Fruit fly (Drosophila melanogaster) whole organism, embryonic: ENCODE results near the gene Paics.

ENCODE experiments used
- Abd-B ChIP-seq: fragments of 200-800 bp; sonication (Bioruptor generic); optimal IDR thresholded peaks from 2 replicates; lab custom pipeline; 2018; ENCODE audit warnings: missing biosample characterization, mild to moderate bottlenecking, missing genetic modification characterization, moderate library complexity
- Bgb ChIP-seq: fragments of 200-800 bp; sonication (Bioruptor generic); IDR thresholded peaks from 2 replicates; pipeline ENCODE4 v1.3.6; 2022; ENCODE audit warnings: missing biosample characterization, missing genetic modification characterization; ENCODE audit not compliant: partially characterized antibody
- CG12659 ChIP-seq: fragments of 200-800 bp; sonication (Bioruptor generic); optimal IDR thresholded peaks from 3 replicates; lab custom pipeline; 2017; ENCODE audit warnings: mild to moderate bottlenecking, missing biosample characterization, missing genetic modification reagents, missing genetic modification characterization
- CG14710 ChIP-seq: fragments of 200-800 bp; sonication (Bioruptor generic); optimal IDR thresholded peaks from 3 replicates; lab custom pipeline; 2019; ENCODE audit warnings: missing biosample characterization, mild to moderate bottlenecking, missing genetic modification characterization, moderate library complexity
- CG14860 ChIP-seq: fragments of 200-800 bp; sonication (Bioruptor generic); IDR thresholded peaks from 3 replicates; pipeline ENCODE4 v1.3.6; 2022; ENCODE audit warnings: missing biosample characterization, missing genetic modification characterization; ENCODE audit not compliant: partially characterized antibody
- CG15479 ChIP-seq: fragments of 200-800 bp; sonication (Bioruptor generic); optimal IDR thresholded peaks from 3 replicates; lab custom pipeline; 2019; ENCODE audit warnings: missing biosample characterization, mild to moderate bottlenecking, missing genetic modification characterization, moderate library complexity
- CG15514 ChIP-seq: fragments of 200-800 bp; sonication (Bioruptor generic); optimal IDR thresholded peaks from 3 replicates; lab custom pipeline; 2017; ENCODE audit warnings: missing biosample characterization, missing genetic modification characterization, mild to moderate bottlenecking, moderate library complexity, missing genetic modification reagents
- CG16813 ChIP-seq: fragments of 200-800 bp; sonication (Bioruptor generic); IDR thresholded peaks from 3 replicates; pipeline ENCODE4 v1.3.6; 2022; ENCODE audit warnings: missing biosample characterization, missing genetic modification characterization; ENCODE audit not compliant: partially characterized antibody
- CG17912 ChIP-seq: fragments of 200-800 bp; sonication (Bioruptor generic); optimal IDR thresholded peaks from 2 replicates; lab custom pipeline; 2018; ENCODE audit warnings: missing biosample characterization, mild to moderate bottlenecking, missing genetic modification characterization
- CG2116 ChIP-seq: fragments of 200-800 bp; sonication (Bioruptor generic); optimal IDR thresholded peaks from 3 replicates; lab custom pipeline; 2018; ENCODE audit warnings: missing biosample characterization, mild to moderate bottlenecking, missing genetic modification characterization
- CG30431 ChIP-seq: fragments of 200-800 bp; sonication (Bioruptor generic); optimal IDR thresholded peaks from 2 replicates; lab custom pipeline; 2017; ENCODE audit warnings: missing biosample characterization, missing genetic modification characterization
- CG31441 ChIP-seq: fragments of 200-800 bp; sonication (Bioruptor generic); IDR thresholded peaks from 2 replicates; pipeline ENCODE4 v1.3.6; 2022; ENCODE audit warnings: missing biosample characterization, missing genetic modification characterization
- CG3847 ChIP-seq: fragments of 200-800 bp; sonication (Bioruptor generic); IDR thresholded peaks from 2 replicates; pipeline ENCODE4 v1.3.6; 2022; ENCODE audit warnings: missing biosample characterization, missing genetic modification characterization
- CG3995 ChIP-seq: fragments of 200-800 bp; sonication (Bioruptor generic); optimal IDR thresholded peaks from 3 replicates; lab custom pipeline; 2016; ENCODE audit warnings: missing biosample characterization, missing genetic modification characterization
- CG42726 ChIP-seq: fragments of 200-800 bp; sonication (Bioruptor generic); IDR thresholded peaks from 2 replicates; pipeline ENCODE4 v1.3.6; 2022; ENCODE audit warnings: missing biosample characterization, missing genetic modification characterization; ENCODE audit not compliant: partially characterized antibody
- CG4282 ChIP-seq: fragments of 200-800 bp; sonication (Bioruptor generic); optimal IDR thresholded peaks from 2 replicates; lab custom pipeline; 2016; ENCODE audit warnings: missing biosample characterization, missing genetic modification characterization
- CG6254 ChIP-seq: fragments of 200-800 bp; sonication (Bioruptor generic); optimal IDR thresholded peaks from 3 replicates; lab custom pipeline; 2017; ENCODE audit warnings: mild to moderate bottlenecking, missing biosample characterization, missing genetic modification reagents, missing genetic modification characterization
- CG7839 ChIP-seq: fragments of 200-800 bp; sonication (Bioruptor generic); optimal IDR thresholded peaks from 3 replicates; lab custom pipeline; 2018; ENCODE audit warnings: missing biosample characterization, mild to moderate bottlenecking, missing genetic modification characterization, moderate library complexity
- Dip3 ChIP-seq: fragments of 200-800 bp; sonication (Bioruptor generic); optimal IDR thresholded peaks from 3 replicates; lab custom pipeline; 2016; ENCODE audit warnings: missing biosample characterization, missing genetic modification characterization
- Dp ChIP-seq: fragments of 200-800 bp; sonication (Bioruptor generic); optimal IDR thresholded peaks from 2 replicates; lab custom pipeline; 2018; ENCODE audit warnings: missing biosample characterization, mild to moderate bottlenecking, missing genetic modification characterization, moderate library complexity
- E2f1 ChIP-seq: fragments of 200-800 bp; sonication (Bioruptor generic); IDR thresholded peaks from 2 replicates; pipeline ENCODE4 v1.3.6; 2022; ENCODE audit warnings: missing biosample characterization, missing genetic modification characterization
- Elba2 ChIP-seq: fragments of 200-800 bp; sonication (Bioruptor generic); optimal IDR thresholded peaks from 3 replicates; lab custom pipeline; 2016; ENCODE audit warnings: missing biosample characterization, missing genetic modification characterization
- Fer1 ChIP-seq: fragments of 200-800 bp; sonication (Bioruptor generic); optimal IDR thresholded peaks from 2 replicates; lab custom pipeline; 2017; ENCODE audit warnings: missing biosample characterization, mild to moderate bottlenecking, missing genetic modification characterization
- Med ChIP-seq: fragments of 200-800 bp; sonication (Bioruptor generic); peaks from one replicate; lab custom pipeline; 2016; ENCODE audit warnings: missing biosample characterization, missing genetic modification characterization, mild to moderate bottlenecking, inconsistent platforms, moderate library complexity
- Meics ChIP-seq: fragments of 200-800 bp; sonication (Bioruptor generic); optimal IDR thresholded peaks from 2 replicates; lab custom pipeline; 2017; ENCODE audit warnings: missing biosample characterization, mild to moderate bottlenecking, missing genetic modification characterization
- Opbp ChIP-seq: fragments of 200-800 bp; sonication (Bioruptor generic); IDR thresholded peaks from 3 replicates; pipeline ENCODE4 v1.3.6; 2022; ENCODE audit warnings: missing biosample characterization, missing genetic modification characterization; ENCODE audit not compliant: partially characterized antibody
- Poxn ChIP-seq: fragments of 200-800 bp; sonication (Bioruptor generic); IDR thresholded peaks from 2 replicates; pipeline ENCODE4 v1.3.6; 2022; ENCODE audit warnings: missing biosample characterization, missing genetic modification characterization
- Scr ChIP-seq: fragments of 200-800 bp; sonication (Bioruptor generic); IDR thresholded peaks from 2 replicates; pipeline ENCODE4 v1.3.6; 2022; ENCODE audit warnings: missing biosample characterization, missing genetic modification characterization; ENCODE audit not compliant: partially characterized antibody
- Sry-δ ChIP-seq: fragments of 200-800 bp; sonication (Bioruptor generic); optimal IDR thresholded peaks from 2 replicates; lab custom pipeline; 2016; ENCODE audit warnings: missing biosample characterization, missing genetic modification characterization
- amos ChIP-seq: fragments of 200-800 bp; sonication (Bioruptor generic); IDR thresholded peaks from 2 replicates; pipeline ENCODE4 v1.3.6; 2022; ENCODE audit warnings: missing biosample characterization, missing genetic modification characterization; ENCODE audit not compliant: partially characterized antibody
- ci ChIP-seq: fragments of 200-800 bp; sonication (Bioruptor generic); IDR thresholded peaks from 3 replicates; pipeline ENCODE4 v1.3.6; 2022; ENCODE audit warnings: missing biosample characterization, missing genetic modification characterization
- esg ChIP-seq: fragments of 200-800 bp; sonication (Bioruptor generic); conservative IDR thresholded peaks from 2 replicates; pipeline ENCODE4 v1.3.6; 2022; ENCODE audit warnings: missing biosample characterization, missing genetic modification characterization
- insv ChIP-seq, 2 experiments: fragments of 200-800 bp; sonication (Bioruptor generic); optimal IDR thresholded peaks; 3 replicates each; lab custom pipeline; 2016 to 2018; ENCODE audit warnings: missing biosample characterization in 2 of 2, missing genetic modification characterization in 2 of 2
- inv ChIP-seq: fragments of 200-800 bp; sonication (Bioruptor generic); IDR thresholded peaks from 2 replicates; pipeline ENCODE4 v1.3.6; 2022; ENCODE audit warnings: missing biosample characterization, missing genetic modification characterization; ENCODE audit not compliant: partially characterized antibody
- knrl ChIP-seq: fragments of 200-800 bp; sonication (Bioruptor generic); IDR thresholded peaks from 3 replicates; pipeline ENCODE4 v1.3.6; 2022; ENCODE audit warnings: missing biosample characterization, missing genetic modification characterization; ENCODE audit not compliant: partially characterized antibody
- lbe ChIP-seq: fragments of 200-800 bp; sonication (Bioruptor generic); optimal IDR thresholded peaks from 2 replicates; lab custom pipeline; 2016; ENCODE audit warnings: missing biosample characterization, mild to moderate bottlenecking, missing genetic modification characterization
- nerfin-2 ChIP-seq: fragments of 200-800 bp; sonication (Bioruptor generic); IDR thresholded peaks from 2 replicates; pipeline ENCODE4 v1.3.6; 2022; ENCODE audit warnings: missing biosample characterization, missing genetic modification characterization; ENCODE audit not compliant: partially characterized antibody
- otp ChIP-seq: fragments of 200-800 bp; sonication (Bioruptor generic); IDR thresholded peaks from 3 replicates; pipeline ENCODE4, ENCODE4 v1.3.6; 2022; ENCODE audit warnings: missing biosample characterization, missing genetic modification characterization
- pan ChIP-seq, 4 experiments: fragments of >200 bp in 3 of 4; fragments of 200-800 bp in 1 of 4; sonication (Bioruptor generic) in 1 of 4; optimal IDR thresholded peaks in 3 of 4; IDR thresholded peaks in 1 of 4; 2 replicates each; pipeline versions ENCODE4 v1.3.6 to Lab custom; 2017 to 2022; ENCODE audit warnings: missing biosample characterization in 2 of 4, missing genetic modification characterization in 2 of 4, mixed read lengths in 1 of 4
- pzg ChIP-seq: fragments of 200-800 bp; sonication (Bioruptor generic); optimal IDR thresholded peaks from 3 replicates; lab custom pipeline; 2018; ENCODE audit warnings: missing biosample characterization, mild to moderate bottlenecking, missing genetic modification characterization, moderate library complexity
- row ChIP-seq: fragments of 200-800 bp; sonication (Bioruptor generic); IDR thresholded peaks from 3 replicates; pipeline ENCODE4 v1.3.6; 2022; ENCODE audit warnings: missing biosample characterization, missing genetic modification characterization
- sens ChIP-seq: fragments of 200-800 bp; sonication (Bioruptor generic); peaks from one replicate; lab custom pipeline; 2016; ENCODE audit warnings: missing biosample characterization, missing genetic modification characterization
- seq ChIP-seq: fragments of 200-800 bp; sonication (Bioruptor generic); IDR thresholded peaks from 2 replicates; pipeline ENCODE4 v1.3.6; 2022; ENCODE audit warnings: missing biosample characterization, missing genetic modification characterization
- sob ChIP-seq: fragments of 200-800 bp; sonication (Bioruptor generic); IDR thresholded peaks from 2 replicates; pipeline ENCODE4 v1.3.6; 2022; ENCODE audit warnings: missing biosample characterization, missing genetic modification characterization
- zen2 ChIP-seq: fragments of 200-800 bp; sonication (Bioruptor generic); IDR thresholded peaks from 3 replicates; pipeline ENCODE4 v1.3.6; 2022; ENCODE audit warnings: missing biosample characterization, missing genetic modification characterization; ENCODE audit not compliant: partially characterized antibody

Paics gene

dm6 chrX:12764640-12765039 lies 4.2 kb upstream of the Paics start (continued):
- TF ChIP-seq CG15514 (GFP tag; lab: Kevin White, UChicago) (peak; percentile 78), Scr (GFP tag; lab: Robert Waterston, UW) (peak; percentile 75; the same call in 1 of the 2 replicates), sob (GFP tag; lab: Robert Waterston, UW) (no peak), inv (GFP tag; lab: Robert Waterston, UW) (peak; percentile 61), CG31441 (0 out of 2 replicates have a peak, but pooled peaks have one; percentile 21), Opbp (GFP tag; lab: Robert Waterston, UW) (peak; percentile 71; the same call in 2 of the 3 replicates), CG2116 (GFP tag; lab: Kevin White, UChicago) (no peak), CG14710 (tag; lab: Kevin White, UChicago) (peak; percentile 23), Poxn (GFP tag; lab: Robert Waterston, UW) (no peak), CG4282 (GFP tag; lab: Kevin White, UChicago) (no peak), CG30431 (no peak), otp (GFP tag; lab: Robert Waterston, UW) (no peak), pzg (peak; percentile 33)
- TF ChIP-seq, all 482 proteins: peak for 32

DNA sequence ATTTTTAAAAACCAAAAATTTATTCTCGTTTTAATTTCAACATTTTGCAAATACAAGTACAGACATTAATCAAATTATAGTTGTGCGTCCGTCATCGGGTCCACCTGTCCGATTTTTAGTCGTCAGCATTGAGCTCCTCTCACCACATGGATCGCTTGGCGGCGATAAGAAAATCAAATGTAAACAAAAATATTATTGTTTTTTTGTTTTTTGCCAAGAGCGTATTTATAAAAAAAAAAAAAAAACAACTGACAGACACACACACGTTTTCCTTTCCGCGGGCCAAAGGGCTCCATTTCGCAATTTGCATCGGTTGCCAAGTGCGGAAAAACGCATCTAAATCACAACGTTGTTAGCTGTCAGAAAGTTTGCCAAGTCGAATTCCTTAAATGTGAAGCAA lies 3.5 kb upstream of the Paics start:
- TF ChIP-seq CG14860 (GFP tag; lab: Robert Waterston, UW): 0 out of 3 replicates have a peak, but pooled peaks have one; percentile 1
- TF ChIP-seq sens: peak; percentile 28
- TF ChIP-seq inv (GFP tag; lab: Robert Waterston, UW): 0 out of 2 replicates have a peak, but pooled peaks have one; percentile 0

- TF ChIP-seq ci (no peak), Meics (no peak), row (GFP tag; lab: Robert Waterston, UW) (peak; percentile 9; the same call in 1 of the 3 replicates), CG6254 (GFP tag; lab: Kevin White, UChicago) (no peak), knrl (GFP tag; lab: Robert Waterston, UW) (peak; percentile 78), CG16813 (GFP tag; lab: Robert Waterston, UW) (peak; percentile 71), CG3847 (GFP tag; lab: Robert Waterston, UW) (no peak), zen2 (peak; percentile 57; the same call in 1 of the 3 replicates), CG15514 (GFP tag; lab: Kevin White, UChicago) (no peak), CG12659 (GFP tag; lab: Kevin White, UChicago) (no peak), Dip3 (no peak), Elba2 (GFP tag; lab: Kevin White, UChicago) (peak; percentile 15), Med (GFP tag; lab: Kevin White, UChicago) (no peak), E2f1 (no peak), nerfin-2 (GFP tag; lab: Robert Waterston, UW) (peak; percentile 57), seq (no peak), insv (GFP tag; optimal IDR thresholded peaks at IDR 0.05; lab: Kevin White, UChicago) (peak in 1 of 2 experiments; percentile 44), Dp (peak; percentile 45), Fer1 (no peak), Bgb (peak; percentile 85), CG7839 (tag; lab: Kevin White, UChicago) (no peak), Abd-B (no peak), amos (GFP tag; lab: Robert Waterston, UW) (peak; percentile 78; the same call in 1 of the 2 replicates), CG30431 (no peak), Sry-δ (GFP tag; lab: Kevin White, UChicago) (peak; percentile 54), pan (optimal IDR thresholded peaks at IDR 0.05; lab: Kevin White, UChicago) (no peak), pan (GFP tag; optimal IDR thresholded peaks at IDR 0.05 in 1 of 2, IDR thresholded peaks at IDR 0.05 in 1 of 2) (no peak), lbe (no peak), esg (no peak), CG15479 (GFP tag; lab: Kevin White, UChicago) (no peak), CG3995 (GFP tag; lab: Kevin White, UChicago) (peak; percentile 69), CG17912 (GFP tag; lab: Kevin White, UChicago) (no peak), CG42726 (GFP tag; lab: Robert Waterston, UW) (peak; percentile 9; the same call in 1 of the 2 replicates)
Measured at dm6 chrX:12763467-12763866, 3.0 kb upstream of the Paics start, which contains the start of gene pira. Gene pira (minus strand): TSS chrX:12763611.
